Worm (Caenorhabditis elegans) whole organism, mixed stage, embryonic: ENCODE measurements around the gene C26B2.2.

Source experiments
- M03D4.4 ChIP-seq: sonication (generic microtip); optimal IDR thresholded peaks from 2 replicates; lab custom pipeline; 2017; ENCODE audit warnings: mild to moderate bottlenecking, missing genetic modification characterization, missing compliant biosample characterization
- bed-3 ChIP-seq: fragments of 200-800 bp; sonication (Bioruptor generic); optimal IDR thresholded peaks from 3 replicates; lab custom pipeline; 2018; ENCODE audit warnings: mild to moderate bottlenecking, missing genetic modification characterization, moderate library complexity, missing compliant biosample characterization
- blmp-1 ChIP-seq: fragments of 150-350 bp; optimal IDR thresholded peaks from 2 replicates; lab custom pipeline; 2014; ENCODE audit warnings: missing biosample characterization, missing genetic modification characterization
- ceh-39 ChIP-seq: fragments of 150-350 bp; optimal IDR thresholded peaks from 2 replicates; lab custom pipeline; 2014; ENCODE audit warnings: missing biosample characterization, missing genetic modification characterization
- ceh-83 ChIP-seq: fragments of 200-800 bp; sonication (Bioruptor generic); optimal IDR thresholded peaks from 2 replicates; lab custom pipeline; 2018; ENCODE audit warnings: mild to moderate bottlenecking, missing genetic modification characterization, missing compliant biosample characterization
- ces-1 ChIP-seq: fragments of 150-350 bp; optimal IDR thresholded peaks from 2 replicates; lab custom pipeline; 2014; ENCODE audit warnings: missing biosample characterization, missing genetic modification reagents, missing genetic modification characterization
- cnd-1 ChIP-seq: fragments of 200-800 bp; sonication (Bioruptor generic); optimal IDR thresholded peaks from 2 replicates; lab custom pipeline; 2018; ENCODE audit warnings: mild to moderate bottlenecking, missing genetic modification characterization, missing compliant biosample characterization
- drap-1 ChIP-seq: fragments of 200-800 bp; sonication (Bioruptor generic); optimal IDR thresholded peaks from 3 replicates; lab custom pipeline; 2018; ENCODE audit warnings: mild to moderate bottlenecking, missing genetic modification characterization, missing compliant biosample characterization
- elt-1 ChIP-seq: sonication (generic microtip); optimal IDR thresholded peaks from 2 replicates; lab custom pipeline; 2017; ENCODE audit warnings: missing genetic modification characterization, mild to moderate bottlenecking, missing compliant biosample characterization, antibody characterized with exemption, moderate library complexity, borderline replicate concordance; ENCODE audit not compliant: insufficient read depth
- elt-3 ChIP-seq: fragments of 150-350 bp; optimal IDR thresholded peaks from 2 replicates; lab custom pipeline; 2014; ENCODE audit warnings: missing biosample characterization, missing genetic modification characterization
- flh-1 ChIP-seq: fragments of 200-800 bp; sonication (Bioruptor generic); optimal IDR thresholded peaks from 2 replicates; lab custom pipeline; 2018; ENCODE audit warnings: mild to moderate bottlenecking, missing genetic modification characterization, moderate library complexity, missing compliant biosample characterization
- ham-2 ChIP-seq: fragments of 200-800 bp; sonication (Bioruptor generic); optimal IDR thresholded peaks from 2 replicates; lab custom pipeline; 2018; ENCODE audit warnings: mild to moderate bottlenecking, missing genetic modification characterization, missing compliant biosample characterization
- lin-13 ChIP-seq: fragments of 150-350 bp; optimal IDR thresholded peaks from 2 replicates; lab custom pipeline; 2014; ENCODE audit warnings: missing biosample characterization, missing genetic modification characterization
- lin-32 ChIP-seq: fragments of 200-800 bp; sonication (Bioruptor generic); optimal IDR thresholded peaks from 2 replicates; lab custom pipeline; 2018; ENCODE audit warnings: mild to moderate bottlenecking, missing genetic modification characterization, missing compliant biosample characterization
- lsy-2 ChIP-seq: fragments of 150-350 bp; optimal IDR thresholded peaks from 2 replicates; lab custom pipeline; 2014; ENCODE audit warnings: missing biosample characterization, missing genetic modification characterization
- mep-1 ChIP-seq: fragments of 150-350 bp; optimal IDR thresholded peaks from 2 replicates; lab custom pipeline; 2017; ENCODE audit warnings: missing biosample characterization, missing genetic modification reagents, missing genetic modification characterization, inconsistent platforms
- mls-2 ChIP-seq: sonication (generic microtip); optimal IDR thresholded peaks from 2 replicates; lab custom pipeline; 2016; ENCODE audit warnings: mild to moderate bottlenecking, missing genetic modification characterization, moderate library complexity, missing compliant biosample characterization
- nhr-12 ChIP-seq: fragments of 150-350 bp; optimal IDR thresholded peaks from 2 replicates; lab custom pipeline; 2014; ENCODE audit warnings: missing biosample characterization, missing genetic modification characterization
- nhr-2 ChIP-seq: fragments of 150-350 bp; optimal IDR thresholded peaks from 2 replicates; lab custom pipeline; 2014; ENCODE audit warnings: missing biosample characterization, missing genetic modification characterization
- nhr-237 ChIP-seq: fragments of 150-350 bp; optimal IDR thresholded peaks from 2 replicates; lab custom pipeline; 2014; ENCODE audit warnings: missing biosample characterization, missing genetic modification characterization
- nhr-76 ChIP-seq: sonication (generic microtip); optimal IDR thresholded peaks from 2 replicates; lab custom pipeline; 2017; ENCODE audit warnings: missing biosample characterization, missing genetic modification characterization
- snpc-4 ChIP-seq: fragments of 150-350 bp; optimal IDR thresholded peaks from 2 replicates; lab custom pipeline; 2014; ENCODE audit warnings: missing biosample characterization, missing genetic modification characterization
- sptf-1 ChIP-seq: sonication (generic microtip); optimal IDR thresholded peaks from 2 replicates; lab custom pipeline; 2017; ENCODE audit warnings: mild to moderate bottlenecking, missing genetic modification characterization, moderate library complexity, missing compliant biosample characterization
- unc-120 ChIP-seq: sonication (generic microtip); optimal IDR thresholded peaks from 2 replicates; lab custom pipeline; 2017; ENCODE audit warnings: missing genetic modification characterization, missing compliant biosample characterization; ENCODE audit not compliant: poor library complexity, severe bottlenecking

Gene C26B2.2

ce11 chrIV:8015726-8016312 lies 6.1 kb downstream of the C26B2.2 start, which contains the start of gene C26B2.7:
Gene C26B2.7, plus strand, starts transcription at chrIV:8016274.
- TF ChIP-seq lsy-2 (tag; lab: Kevin White, UChicago) (peak; percentile 41), unc-120 (tag; lab: Kevin White, UChicago) (peak; percentile 18), sptf-1 (tag; lab: Kevin White, UChicago) (peak; percentile 79), bed-3 (GFP tag; lab: Kevin White, UChicago) (peak; percentile 3), drap-1 (GFP tag; lab: Kevin White, UChicago) (peak; percentile 11), ham-2 (GFP tag; lab: Kevin White, UChicago) (peak; percentile 31), ces-1 (peak; percentile 70), mls-2 (tag; lab: Kevin White, UChicago) (peak; percentile 34), mep-1 (tag; lab: Kevin White, UChicago) (peak; percentile 20), M03D4.4 (tag; lab: Kevin White, UChicago) (peak; percentile 35), lin-32 (GFP tag; lab: Kevin White, UChicago) (peak; percentile 22)
- TF ChIP-seq, all 35 proteins: peak for 11; not testable (repeated sequence) for 24

ce11 chrIV:8013849-8014248 lies 8.1 kb downstream of the C26B2.2 start, which contains the start of gene C26B2.8:
Gene C26B2.8, plus strand, starts transcription at chrIV:8014149.
- TF ChIP-seq nhr-76 (tag; lab: Kevin White, UChicago) (no peak), elt-1 (tag; lab: Kevin White, UChicago) (no peak), nhr-2 (tag; lab: Kevin White, UChicago) (no peak), bed-3 (GFP tag; lab: Kevin White, UChicago) (no peak), flh-1 (GFP tag; lab: Kevin White, UChicago) (no peak), ceh-83 (GFP tag; lab: Kevin White, UChicago) (no peak), lin-13 (tag; lab: Kevin White, UChicago) (no peak), lsy-2 (tag; lab: Kevin White, UChicago) (no peak), elt-3 (no peak), nhr-12 (no peak), snpc-4 (no peak), mls-2 (tag; lab: Kevin White, UChicago) (no peak)

DNA sequence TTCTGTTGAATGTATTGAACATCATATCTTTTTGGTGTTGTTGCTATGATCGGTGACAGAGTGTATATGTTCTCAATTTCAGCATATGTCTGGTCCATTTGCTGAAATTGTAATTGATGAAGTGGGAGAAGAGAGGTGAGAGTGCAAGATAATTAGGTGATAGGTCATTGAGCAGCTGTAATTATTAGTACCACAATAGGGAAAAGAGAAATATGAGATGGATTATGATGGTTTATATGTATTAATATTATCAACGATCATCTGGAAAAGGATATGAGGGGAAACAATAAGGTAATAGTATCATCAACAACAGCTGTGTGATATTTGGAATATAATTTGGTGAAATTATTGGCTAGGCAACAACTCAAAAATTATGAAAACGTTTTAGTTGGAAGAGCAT lies 9.6 kb downstream of the C26B2.2 start, which contains the start of gene Y42H9B.3:
Y42H9B.3 (minus strand) TSS at position 101 of the 400 bp plus-strand sequence.
- TF ChIP-seq nhr-2 (tag; lab: Kevin White, UChicago) (peak; percentile 59), nhr-237 (no peak), nhr-76 (tag; lab: Kevin White, UChicago) (no peak)

ce11 chrIV:8010521-8010920 lies 11.4 kb downstream of the C26B2.2 start:
- TF ChIP-seq unc-120 (tag; lab: Kevin White, UChicago) (no peak), cnd-1 (tag; lab: Kevin White, UChicago) (no peak), nhr-12 (no peak), bed-3 (GFP tag; lab: Kevin White, UChicago) (no peak), sptf-1 (tag; lab: Kevin White, UChicago) (no peak), nhr-76 (tag; lab: Kevin White, UChicago) (no peak), lsy-2 (tag; lab: Kevin White, UChicago) (peak; percentile 5)

- TF ChIP-seq ham-2 (GFP tag; lab: Kevin White, UChicago), result peak; percentile 47
- TF ChIP-seq mls-2 (tag; lab: Kevin White, UChicago), result peak; percentile 10
- no peak for TF ChIP-seq nhr-76 (tag; lab: Kevin White, UChicago)
- peak; percentile 62 for TF ChIP-seq blmp-1 (tag; lab: Kevin White, UChicago)
- no peak for TF ChIP-seq M03D4.4 (tag; lab: Kevin White, UChicago)
Observed at ce11 chrIV:8009374-8009773, 12.5 kb downstream of the C26B2.2 start.

ce11 chrIV:8008137-8008536 lies 13.8 kb downstream of the C26B2.2 start:
- TF ChIP-seq cnd-1 (tag; lab: Kevin White, UChicago) (peak; percentile 17), blmp-1 (tag; lab: Kevin White, UChicago) (no peak), ceh-83 (GFP tag; lab: Kevin White, UChicago) (no peak), ham-2 (GFP tag; lab: Kevin White, UChicago) (peak; percentile 63), drap-1 (GFP tag; lab: Kevin White, UChicago) (no peak), nhr-237 (no peak), mls-2 (tag; lab: Kevin White, UChicago) (peak; percentile 0), nhr-2 (tag; lab: Kevin White, UChicago) (peak; percentile 98), ceh-39 (tag; lab: Kevin White, UChicago) (no peak)
- TF ChIP-seq, all 35 proteins: peak for 4
